Fruit fly (Drosophila melanogaster) whole organism, prepupa: ENCODE data around the gene CG32106.

Experiments used
- Ets21C ChIP-seq: fragments of 200-800 bp; sonication (Bioruptor generic); optimal IDR thresholded peaks from 3 replicates; lab custom pipeline; 2016; ENCODE audit warnings: missing biosample characterization, missing genetic modification characterization
- Ets96B ChIP-seq: fragments of 200-800 bp; optimal IDR thresholded peaks from 2 replicates; lab custom pipeline; 2019; ENCODE audit warnings: missing biosample characterization, mild to moderate bottlenecking, missing genetic modification characterization, moderate library complexity
- Sox102F ChIP-seq: fragments of 200-800 bp; sonication (Bioruptor generic); optimal IDR thresholded peaks from 2 replicates; lab custom pipeline; 2016; ENCODE audit warnings: missing biosample characterization, mild to moderate bottlenecking, missing genetic modification characterization
- Sox14 ChIP-seq: fragments of 200-800 bp; sonication (Bioruptor generic); optimal IDR thresholded peaks from 3 replicates; lab custom pipeline; 2016; ENCODE audit warnings: missing biosample characterization, missing genetic modification characterization
- dac ChIP-seq: fragments of 200-800 bp; sonication (Bioruptor generic); optimal IDR thresholded peaks from 2 replicates; lab custom pipeline; 2017; ENCODE audit warnings: missing biosample characterization, mild to moderate bottlenecking, missing genetic modification characterization

DNA sequence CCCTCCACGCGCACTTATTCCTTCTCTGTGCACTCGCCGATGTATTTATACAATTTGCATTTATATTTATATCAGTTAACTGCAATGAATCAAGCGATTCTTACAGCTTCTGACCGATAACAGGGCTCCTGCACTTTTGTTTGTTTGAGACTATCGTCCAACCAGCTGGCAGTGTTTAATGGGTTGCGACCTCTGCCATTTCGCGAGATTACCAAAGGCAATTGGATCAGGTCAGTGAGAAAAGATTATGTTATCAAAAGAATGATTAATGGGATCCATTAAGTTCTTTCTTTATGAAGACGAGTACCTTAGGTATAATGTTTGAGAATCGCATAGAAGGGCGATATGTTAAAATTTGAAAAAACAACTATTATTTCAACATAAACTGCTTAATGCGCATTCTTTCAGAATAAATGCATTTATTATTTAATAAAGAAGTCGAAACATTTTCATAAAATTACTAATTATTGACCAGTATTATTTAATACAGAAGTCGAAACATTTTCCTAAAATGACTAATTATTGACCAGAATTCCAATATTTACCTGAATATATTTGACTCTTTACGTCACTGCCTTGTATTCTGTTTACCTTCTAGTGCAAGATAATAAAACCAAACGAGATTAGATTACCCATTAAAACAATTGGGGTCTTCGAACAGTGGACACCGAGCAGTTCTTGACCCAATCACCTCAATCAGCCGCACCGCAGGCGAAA lies 21.1 kb upstream of the CG32106 start:
- TF ChIP-seq Sox102F (GFP tag; lab: Kevin White, UChicago), result no peak
- no peak for TF ChIP-seq Sox14 (GFP tag; lab: Kevin White, UChicago)
- no peak for TF ChIP-seq dac
- no peak for TF ChIP-seq Ets21C
- no peak for TF ChIP-seq Ets96B (tag; lab: Kevin White, UChicago)
